Fruit fly (Drosophila melanogaster) whole organism, embryonic: ENCODE results near the gene se.

Source experiments
- Adf1 ChIP-seq: fragments of 200-800 bp; sonication (Bioruptor generic); IDR thresholded peaks from 2 replicates; pipeline ENCODE4 v1.3.6; 2022; ENCODE audit warnings: missing biosample characterization, missing genetic modification characterization
- CG10274 ChIP-seq: fragments of 200-800 bp; sonication (Bioruptor generic); optimal IDR thresholded peaks from 3 replicates; lab custom pipeline; 2017; ENCODE audit warnings: missing biosample characterization, mild to moderate bottlenecking, missing genetic modification characterization
- CG12155 ChIP-seq: fragments of 200-800 bp; sonication (Bioruptor generic); optimal IDR thresholded peaks from 3 replicates; lab custom pipeline; 2016; ENCODE audit warnings: missing biosample characterization, missing genetic modification characterization
- CG12659 ChIP-seq: fragments of 200-800 bp; sonication (Bioruptor generic); optimal IDR thresholded peaks from 3 replicates; lab custom pipeline; 2017; ENCODE audit warnings: mild to moderate bottlenecking, missing biosample characterization, missing genetic modification reagents, missing genetic modification characterization
- CG13287 ChIP-seq: fragments of 200-800 bp; sonication (Bioruptor generic); IDR thresholded peaks from 2 replicates; pipeline ENCODE4 v1.3.6; 2022; ENCODE audit warnings: missing biosample characterization, missing genetic modification characterization; ENCODE audit not compliant: partially characterized antibody
- CG16813 ChIP-seq: fragments of 200-800 bp; sonication (Bioruptor generic); IDR thresholded peaks from 3 replicates; pipeline ENCODE4 v1.3.6; 2022; ENCODE audit warnings: missing biosample characterization, missing genetic modification characterization; ENCODE audit not compliant: partially characterized antibody
- CG17186 ChIP-seq: fragments of 200-800 bp; sonication (Bioruptor generic); optimal IDR thresholded peaks from 3 replicates; lab custom pipeline; 2017; ENCODE audit warnings: missing biosample characterization, missing genetic modification reagents, missing genetic modification characterization
- CG17359 ChIP-seq: fragments of 200-800 bp; sonication (Bioruptor generic); optimal IDR thresholded peaks from 3 replicates; lab custom pipeline; 2018; ENCODE audit warnings: missing biosample characterization, mild to moderate bottlenecking, missing genetic modification characterization, moderate library complexity
- CG18262 ChIP-seq: fragments of 200-800 bp; optimal IDR thresholded peaks from 3 replicates; lab custom pipeline; 2019; ENCODE audit warnings: missing biosample characterization, mild to moderate bottlenecking, missing genetic modification characterization, moderate library complexity
- CG1832 ChIP-seq: fragments of 200-800 bp; sonication (Bioruptor generic); optimal IDR thresholded peaks from 2 replicates; lab custom pipeline; 2017; ENCODE audit warnings: missing biosample characterization, mild to moderate bottlenecking, missing genetic modification characterization, inconsistent platforms
- CG2129 ChIP-seq: fragments of 200-800 bp; sonication (Bioruptor generic); IDR thresholded peaks from 2 replicates; pipeline ENCODE4 v1.3.6; 2022; ENCODE audit warnings: missing biosample characterization, missing genetic modification characterization; ENCODE audit not compliant: partially characterized antibody
- CG2889 ChIP-seq: fragments of 200-800 bp; sonication (Bioruptor generic); IDR thresholded peaks from 3 replicates; pipeline ENCODE4 v1.3.6; 2022; ENCODE audit warnings: missing biosample characterization, missing genetic modification characterization
- CG30020 ChIP-seq: fragments of 200-800 bp; optimal IDR thresholded peaks from 2 replicates; lab custom pipeline; 2019; ENCODE audit warnings: missing biosample characterization, mild to moderate bottlenecking, missing genetic modification characterization, moderate library complexity
- CG34224 ChIP-seq: fragments of 200-800 bp; sonication (Bioruptor generic); IDR thresholded peaks from 3 replicates; pipeline ENCODE4 v1.3.6; 2022; ENCODE audit warnings: missing biosample characterization, missing genetic modification characterization; ENCODE audit not compliant: partially characterized antibody
- CG34422 ChIP-seq: fragments of 200-800 bp; sonication (Bioruptor generic); IDR thresholded peaks from 3 replicates; pipeline ENCODE4 v1.3.6; 2022; ENCODE audit warnings: missing biosample characterization, missing genetic modification characterization
- CG3726 ChIP-seq: fragments of 200-800 bp; sonication (Bioruptor generic); IDR thresholded peaks from 3 replicates; pipeline ENCODE4, ENCODE4 v1.3.6; 2022; ENCODE audit warnings: missing biosample characterization, missing genetic modification characterization
- CG42726 ChIP-seq: fragments of 200-800 bp; sonication (Bioruptor generic); IDR thresholded peaks from 2 replicates; pipeline ENCODE4 v1.3.6; 2022; ENCODE audit warnings: missing biosample characterization, missing genetic modification characterization; ENCODE audit not compliant: partially characterized antibody
- CG7372 ChIP-seq: fragments of 200-800 bp; sonication (Bioruptor generic); IDR thresholded peaks from 2 replicates; pipeline ENCODE4 v1.3.6; 2022; ENCODE audit warnings: missing biosample characterization, missing genetic modification characterization
- CG7963 ChIP-seq: fragments of 200-800 bp; sonication (Bioruptor generic); IDR thresholded peaks from 3 replicates; pipeline ENCODE4 v1.3.6; 2022; ENCODE audit warnings: missing biosample characterization, missing genetic modification characterization; ENCODE audit not compliant: partially characterized antibody
- CG9797 ChIP-seq: fragments of 200-800 bp; sonication (Bioruptor generic); optimal IDR thresholded peaks from 3 replicates; lab custom pipeline; 2018; ENCODE audit warnings: missing biosample characterization, mild to moderate bottlenecking, missing genetic modification characterization
- CHES-1-like ChIP-seq: fragments of 200-800 bp; sonication (Bioruptor generic); optimal IDR thresholded peaks from 2 replicates; lab custom pipeline; 2016; ENCODE audit warnings: missing biosample characterization, missing genetic modification characterization
- CTCF ChIP-seq: fragments of 200-800 bp; sonication (Bioruptor generic); optimal IDR thresholded peaks from 2 replicates; lab custom pipeline; 2017; ENCODE audit warnings: missing biosample characterization, mild to moderate bottlenecking, missing genetic modification characterization, moderate library complexity
- Dip2 ChIP-seq: fragments of 200-800 bp; sonication (Bioruptor generic); IDR thresholded peaks from 2 replicates; pipeline ENCODE4 v1.3.6; 2022; ENCODE audit warnings: missing biosample characterization, missing genetic modification characterization
- Dref ChIP-seq: fragments of 200-800 bp; sonication (Bioruptor generic); IDR thresholded peaks from 2 replicates; pipeline ENCODE4 v1.3.6; 2022; ENCODE audit warnings: missing biosample characterization, missing genetic modification characterization
- E2f2 ChIP-seq: fragments of 200-800 bp; sonication (Bioruptor generic); IDR thresholded peaks from 2 replicates; pipeline ENCODE4 v1.3.6; 2022; ENCODE audit warnings: missing biosample characterization, missing genetic modification characterization
- MESR4 ChIP-seq: fragments of 200-800 bp; sonication (Bioruptor generic); optimal IDR thresholded peaks from 2 replicates; lab custom pipeline; 2018; ENCODE audit warnings: missing biosample characterization, mild to moderate bottlenecking, missing genetic modification characterization, moderate library complexity
- Nf-YB ChIP-seq: fragments of 200-800 bp; sonication (Bioruptor generic); optimal IDR thresholded peaks from 3 replicates; lab custom pipeline; 2019; ENCODE audit warnings: missing biosample characterization, mild to moderate bottlenecking, missing genetic modification characterization, moderate library complexity
- Oaz ChIP-seq: fragments of 200-800 bp; sonication (Bioruptor generic); IDR thresholded peaks from 2 replicates; pipeline ENCODE4 v1.3.6; 2022; ENCODE audit warnings: missing biosample characterization, missing genetic modification characterization
- Opbp ChIP-seq: fragments of 200-800 bp; sonication (Bioruptor generic); IDR thresholded peaks from 3 replicates; pipeline ENCODE4 v1.3.6; 2022; ENCODE audit warnings: missing biosample characterization, missing genetic modification characterization; ENCODE audit not compliant: partially characterized antibody
- Pdp1 ChIP-seq, 2 experiments: fragments of 200-800 bp; sonication (Bioruptor generic); optimal IDR thresholded peaks; 3 replicates each; lab custom pipeline; 2016; ENCODE audit warnings: missing biosample characterization in 2 of 2, missing genetic modification characterization in 2 of 2, mild to moderate bottlenecking in 1 of 2, moderate library complexity in 1 of 2
- Xbp1 ChIP-seq: fragments of 200-800 bp; sonication (Bioruptor generic); optimal IDR thresholded peaks from 3 replicates; lab custom pipeline; 2016; ENCODE audit warnings: missing biosample characterization, mild to moderate bottlenecking, missing genetic modification characterization
- Xrp1 ChIP-seq: fragments of 200-800 bp; sonication (Bioruptor generic); IDR thresholded peaks from 2 replicates; pipeline ENCODE4 v1.3.6; 2022; ENCODE audit warnings: missing biosample characterization, missing genetic modification characterization
- cas ChIP-seq: fragments of 200-800 bp; sonication (Bioruptor generic); IDR thresholded peaks from 2 replicates; pipeline ENCODE4 v1.3.6; 2022; ENCODE audit warnings: missing biosample characterization, missing genetic modification characterization
- crp ChIP-seq, 2 experiments: fragments of 200-800 bp; sonication (Bioruptor generic); optimal IDR thresholded peaks; 2 replicates in 1 of 2; 3 replicates in 1 of 2; lab custom pipeline; 2017; ENCODE audit warnings: missing biosample characterization in 2 of 2, missing genetic modification characterization in 2 of 2, mild to moderate bottlenecking in 1 of 2, moderate library complexity in 1 of 2
- disco-r ChIP-seq: fragments of 200-800 bp; sonication (Bioruptor generic); optimal IDR thresholded peaks from 2 replicates; lab custom pipeline; 2016; ENCODE audit warnings: missing biosample characterization, missing genetic modification characterization
- hkb ChIP-seq, 2 experiments: fragments of 200-800 bp in 1 of 2; fragments of >200 bp in 1 of 2; sonication (Bioruptor generic) in 1 of 2; IDR thresholded peaks in 1 of 2; optimal IDR thresholded peaks in 1 of 2; 2 replicates each; pipeline versions ENCODE4 v1.3.6 to Lab custom; 2017 to 2022; ENCODE audit warnings: missing biosample characterization in 1 of 2, missing genetic modification characterization in 1 of 2
- lab ChIP-seq: fragments of 200-800 bp; sonication (Bioruptor generic); optimal IDR thresholded peaks from 3 replicates; lab custom pipeline; 2017; ENCODE audit warnings: missing biosample characterization, missing genetic modification characterization, mild to moderate bottlenecking, moderate library complexity, missing genetic modification reagents
- luna ChIP-seq: fragments of 200-800 bp; sonication (Bioruptor generic); optimal IDR thresholded peaks from 2 replicates; lab custom pipeline; 2016; ENCODE audit warnings: missing biosample characterization, missing genetic modification characterization
- mld ChIP-seq: fragments of 200-800 bp; sonication (Bioruptor generic); IDR thresholded peaks from 3 replicates; pipeline ENCODE4 v1.3.6; 2022; ENCODE audit warnings: missing biosample characterization, missing genetic modification characterization; ENCODE audit not compliant: partially characterized antibody
- nerfin-2 ChIP-seq: fragments of 200-800 bp; sonication (Bioruptor generic); IDR thresholded peaks from 2 replicates; pipeline ENCODE4 v1.3.6; 2022; ENCODE audit warnings: missing biosample characterization, missing genetic modification characterization; ENCODE audit not compliant: partially characterized antibody
- nmo ChIP-seq: fragments of 200-800 bp; sonication (Bioruptor generic); optimal IDR thresholded peaks from 2 replicates; lab custom pipeline; 2018; ENCODE audit warnings: missing biosample characterization, mild to moderate bottlenecking, missing genetic modification characterization, moderate library complexity
- pzg ChIP-seq: fragments of 200-800 bp; sonication (Bioruptor generic); optimal IDR thresholded peaks from 3 replicates; lab custom pipeline; 2018; ENCODE audit warnings: missing biosample characterization, mild to moderate bottlenecking, missing genetic modification characterization, moderate library complexity
- rib ChIP-seq: fragments of 200-800 bp; sonication (Bioruptor generic); IDR thresholded peaks from 2 replicates; pipeline ENCODE4 v1.3.6; 2022; ENCODE audit warnings: missing biosample characterization, missing genetic modification characterization
- sd ChIP-seq: fragments of 200-800 bp; sonication (Bioruptor generic); optimal IDR thresholded peaks from 3 replicates; lab custom pipeline; 2018; ENCODE audit warnings: missing biosample characterization, mild to moderate bottlenecking, missing genetic modification characterization, moderate library complexity
- sens ChIP-seq: fragments of 200-800 bp; sonication (Bioruptor generic); peaks from one replicate; lab custom pipeline; 2016; ENCODE audit warnings: missing biosample characterization, missing genetic modification characterization
- tap ChIP-seq: fragments of 200-800 bp; optimal IDR thresholded peaks from 3 replicates; lab custom pipeline; 2019; ENCODE audit warnings: missing biosample characterization, mild to moderate bottlenecking, missing genetic modification characterization, moderate library complexity
- tna ChIP-seq: fragments of 200-800 bp; sonication (Bioruptor generic); IDR thresholded peaks from 2 replicates; pipeline ENCODE4 v1.3.6; 2022; ENCODE audit warnings: missing biosample characterization, missing genetic modification characterization; ENCODE audit not compliant: partially characterized antibody

The se gene

dm6 chr3L:8534386-8535306, 14.3 kb downstream of the se start, which contains the start of gene ergic53 (continued):
- TF ChIP-seq CG34224 (GFP tag; lab: Robert Waterston, UW) (peak; percentile 77), nerfin-2 (GFP tag; lab: Robert Waterston, UW) (peak; percentile 77), CG3726 (GFP tag; lab: Robert Waterston, UW) (no peak), Xrp1 (GFP tag; lab: Robert Waterston, UW) (no peak), Xbp1 (GFP tag; lab: Kevin White, UChicago) (peak; percentile 89), CG13287 (GFP tag; lab: Robert Waterston, UW) (peak; percentile 76), CG30020 (peak; percentile 18), CG17186 (peak; percentile 11), CG17359 (tag; lab: Kevin White, UChicago) (no peak), sd (tag; lab: Kevin White, UChicago) (peak; percentile 100), Opbp (GFP tag; lab: Robert Waterston, UW) (peak; percentile 72), lab (no peak), CG12659 (GFP tag; lab: Kevin White, UChicago) (peak; percentile 44), CG9797 (GFP tag; lab: Kevin White, UChicago) (peak; percentile 31), nmo (peak; percentile 31), disco-r (peak; percentile 41), pzg (GFP tag; lab: Kevin White, UChicago) (peak; percentile 48), luna (no peak), sens (GFP tag; lab: Kevin White, UChicago) (peak; percentile 32), CG12155 (GFP tag; lab: Kevin White, UChicago) (peak; percentile 22), CHES-1-like (peak; percentile 58), CG34422 (GFP tag; lab: Robert Waterston, UW) (peak; percentile 94; the same call in 2 of the 3 replicates), CG10274 (GFP tag; lab: Kevin White, UChicago) (no peak), CTCF (no peak), CG42726 (GFP tag; lab: Robert Waterston, UW) (peak; percentile 18; the same call in 1 of the 2 replicates), Oaz (no peak), rib (GFP tag; lab: Robert Waterston, UW) (no peak), CG2129 (GFP tag; lab: Robert Waterston, UW) (peak; percentile 42), CG1832 (GFP tag; lab: Kevin White, UChicago) (peak; percentile 64), crp (GFP tag; optimal IDR thresholded peaks at IDR 0.05; lab: Kevin White, UChicago) (no peak), CG18262 (tag; lab: Kevin White, UChicago) (peak; percentile 49), E2f2 (GFP tag; lab: Robert Waterston, UW) (peak; percentile 88), Dref (GFP tag; lab: Robert Waterston, UW) (peak; percentile 82), CG7963 (peak; percentile 73; the same call in 2 of the 3 replicates), CG16813 (GFP tag; lab: Robert Waterston, UW) (peak; percentile 77), Adf1 (GFP tag; lab: Robert Waterston, UW) (peak; percentile 41), mld (GFP tag; lab: Robert Waterston, UW) (peak; percentile 32; the same call in 2 of the 3 replicates), MESR4 (GFP tag; lab: Kevin White, UChicago) (peak; percentile 96), hkb (optimal IDR thresholded peaks at IDR 0.05; lab: Kevin White, UChicago) (no peak), hkb (GFP tag; IDR thresholded peaks at IDR 0.05; lab: Robert Waterston, UW) (peak; percentile 43; the same call in 1 of the 2 replicates), tna (GFP tag; lab: Robert Waterston, UW) (peak; percentile 80), CG2889 (no peak), Nf-YB (GFP tag; lab: Kevin White, UChicago) (peak; percentile 14), CG7372 (no peak), tap (tag; lab: Kevin White, UChicago) (peak; percentile 1), cas (no peak), Dip2 (no peak), Pdp1 (GFP tag; optimal IDR thresholded peaks at IDR 0.05; lab: Kevin White, UChicago) (peak in 1 of 2 experiments; percentile 62)
